Worm (Caenorhabditis elegans) whole organism, L4/young adult: ENCODE measurements around the gene swan-2.

ENCODE experiments used
- W03F9.2 ChIP-seq: fragments of 150-350 bp; optimal IDR thresholded peaks from 2 replicates; lab custom pipeline; 2014; ENCODE audit warnings: missing biosample characterization, missing genetic modification characterization
- dao-5 ChIP-seq: sonication (generic microtip); optimal IDR thresholded peaks from 2 replicates; lab custom pipeline; 2016; ENCODE audit warnings: missing genotype, missing genetic modification characterization, moderate library complexity, missing compliant biosample characterization
- him-1 ChIP-seq: sonication (generic microtip); optimal IDR thresholded peaks from 2 replicates; lab custom pipeline; 2016; ENCODE audit warnings: missing genotype, missing genetic modification reagents, missing genetic modification characterization, missing compliant biosample characterization

The swan-2 gene

DNA sequence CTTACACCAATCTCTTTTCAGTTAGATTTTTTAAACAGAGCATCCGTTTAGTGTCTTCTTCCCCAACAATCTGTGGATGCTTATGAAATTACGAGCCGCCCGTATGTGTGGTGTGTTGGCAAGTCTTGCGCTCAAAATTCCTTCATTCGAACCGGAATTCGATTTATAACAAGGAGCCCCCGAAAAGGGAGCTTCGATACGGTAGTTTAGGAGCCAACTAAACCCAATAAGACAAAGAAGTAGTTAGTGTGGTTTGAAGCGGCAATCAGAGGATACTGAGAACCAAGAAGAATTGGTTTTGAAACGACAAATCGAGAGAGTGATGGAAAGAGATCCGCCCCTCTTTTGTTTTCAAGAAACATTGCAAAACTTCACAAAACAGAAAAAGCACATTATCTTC is 8.2 kb upstream of the swan-2 start:
- TF ChIP-seq dao-5 (tag; lab: Kevin White, UChicago) (no peak), him-1 (no peak), W03F9.2 (tag; lab: Kevin White, UChicago) (no peak)

DNA sequence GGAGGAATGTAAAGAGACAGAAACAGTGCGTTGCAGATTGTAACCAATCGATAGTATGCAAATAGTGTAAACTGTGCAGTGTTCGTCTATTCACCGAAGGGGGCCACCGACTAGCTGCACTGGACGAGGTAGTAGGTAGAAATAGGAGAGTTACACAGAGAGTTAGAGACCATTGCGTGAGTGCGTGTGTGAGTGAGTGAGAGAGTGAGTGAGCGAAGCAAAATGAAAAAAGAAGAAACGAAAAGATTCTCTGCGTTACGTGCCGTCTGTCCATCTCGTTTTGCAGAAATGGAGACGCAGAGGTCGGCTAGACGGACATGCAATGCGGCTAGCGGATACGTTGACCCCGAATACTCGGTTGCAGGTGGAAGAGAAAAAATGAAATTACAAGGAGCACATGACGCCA is 4.4 kb upstream of the swan-2 start:
- TF ChIP-seq him-1 (no peak), dao-5 (tag; lab: Kevin White, UChicago) (no peak), W03F9.2 (tag; lab: Kevin White, UChicago) (no peak)

DNA sequence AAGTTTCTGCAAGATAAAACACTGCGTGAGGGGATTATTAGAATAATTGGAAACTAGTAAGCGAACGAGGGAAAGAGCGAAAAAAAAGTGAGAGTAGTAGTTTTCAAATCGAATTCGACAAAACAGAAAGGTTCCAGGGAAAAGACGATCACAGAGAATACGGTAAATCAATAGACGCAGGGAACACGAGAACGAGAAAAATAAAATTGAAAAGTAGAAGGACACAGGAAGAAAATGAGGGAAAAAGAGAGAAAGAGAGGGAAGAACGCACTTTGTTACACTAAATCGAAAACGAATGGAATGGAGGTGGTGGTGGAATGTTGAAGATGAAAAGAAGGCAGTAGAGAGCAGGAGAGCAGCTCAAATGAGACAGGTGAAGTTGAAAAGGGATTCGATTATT is 3.2 kb upstream of the swan-2 start, which contains the start of gene swan-1:
Gene swan-1 (minus strand): TSS at position 6 of the 400 bp plus-strand sequence.
- TF ChIP-seq dao-5 (tag; lab: Kevin White, UChicago) (no peak), W03F9.2 (tag; lab: Kevin White, UChicago) (no peak), him-1 (no peak)

DNA sequence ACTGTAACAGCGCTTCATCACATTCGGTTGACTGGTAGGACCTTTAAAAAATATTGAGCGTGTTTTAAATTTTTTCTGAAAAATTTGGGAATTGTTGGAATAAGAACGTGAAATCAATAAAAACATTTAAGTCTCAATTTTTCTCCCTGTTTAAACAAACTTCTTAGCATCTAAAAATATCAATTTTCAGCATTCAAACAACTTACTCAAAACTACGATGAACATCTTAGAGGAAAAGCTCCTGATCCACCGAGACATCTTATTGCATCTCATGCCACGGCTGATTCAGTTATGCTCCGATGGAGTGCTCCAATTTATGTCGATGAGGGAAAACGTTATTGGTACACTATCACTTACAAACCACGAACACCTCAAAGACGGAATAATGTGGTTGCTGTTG is 4.9 kb downstream of the swan-2 start:
- TF ChIP-seq W03F9.2 (tag; lab: Kevin White, UChicago), result no peak
- no peak for TF ChIP-seq dao-5 (tag; lab: Kevin White, UChicago)
- TF ChIP-seq him-1, result no peak

DNA sequence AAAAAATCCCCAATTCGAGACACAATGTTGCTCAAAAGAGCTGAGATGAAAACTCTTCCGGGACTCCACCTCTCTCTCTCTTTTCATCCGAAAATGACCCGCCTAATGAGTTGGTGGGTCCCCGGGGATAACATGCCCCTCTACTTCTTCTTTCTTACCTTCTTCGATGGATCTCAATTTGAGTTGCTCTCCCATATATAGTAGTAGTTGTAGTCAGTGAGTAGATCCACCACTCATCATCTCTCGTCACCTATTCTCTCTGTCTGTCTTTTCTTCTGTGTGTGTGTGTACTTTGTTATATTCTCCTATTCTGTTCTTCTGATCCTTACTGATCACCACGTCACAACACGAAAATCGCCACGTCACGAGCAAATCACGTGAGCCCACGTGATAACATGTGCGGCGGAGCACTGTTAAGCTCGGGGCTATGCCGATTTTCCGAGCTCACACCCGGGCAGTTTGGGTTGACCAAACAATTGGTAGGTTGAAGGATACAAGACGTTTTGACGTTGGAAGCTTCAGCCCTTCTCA is 7.8 kb downstream of the swan-2 start, which contains the start of gene twk-32:
Gene twk-32 (plus strand): TSS at position 396 of the 531 bp plus-strand sequence.
- TF ChIP-seq W03F9.2 (tag; lab: Kevin White, UChicago), result no peak

DNA sequence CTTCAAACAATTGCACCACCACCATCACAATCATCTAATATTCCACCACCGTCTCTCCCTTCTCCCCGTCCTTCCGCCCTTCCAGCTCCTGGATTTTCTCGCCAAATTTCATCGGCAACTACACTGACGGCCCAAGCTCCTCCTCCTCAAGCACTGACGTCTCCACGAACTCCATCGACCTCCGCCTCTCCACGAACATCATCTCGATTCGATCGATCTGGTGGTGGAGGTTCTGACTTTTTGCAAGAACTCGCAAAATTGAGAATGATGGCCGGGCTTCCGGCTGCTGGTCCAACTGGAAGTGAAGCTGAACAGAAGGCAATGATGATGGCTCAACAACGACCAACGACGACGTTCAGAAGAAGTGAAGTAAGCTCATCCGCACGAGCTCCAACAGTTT is 10.0 kb downstream of the swan-2 start:
- TF ChIP-seq dao-5 (tag; lab: Kevin White, UChicago) (no peak), him-1 (no peak), W03F9.2 (tag; lab: Kevin White, UChicago) (no peak)

DNA sequence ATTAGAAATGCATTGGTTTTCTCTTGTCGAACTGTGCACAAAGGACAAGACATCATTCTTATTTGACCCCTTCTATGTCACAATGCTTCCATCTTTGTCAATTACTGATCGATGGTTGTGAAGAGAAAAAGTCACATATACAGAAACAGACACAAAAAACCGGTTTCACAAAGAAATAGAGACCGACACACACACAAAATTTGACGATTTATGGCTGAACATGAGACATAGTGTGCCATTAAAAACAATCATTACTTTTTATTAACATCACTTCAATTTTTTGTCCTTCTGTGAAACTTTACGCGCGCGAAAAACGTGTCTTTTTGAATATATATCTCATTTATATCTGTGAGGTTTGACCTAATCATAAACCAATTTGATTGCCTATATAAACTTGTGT is 13.5 kb downstream of the swan-2 start:
- TF ChIP-seq dao-5 (tag; lab: Kevin White, UChicago) (no peak), him-1 (no peak), W03F9.2 (tag; lab: Kevin White, UChicago) (no peak)

DNA sequence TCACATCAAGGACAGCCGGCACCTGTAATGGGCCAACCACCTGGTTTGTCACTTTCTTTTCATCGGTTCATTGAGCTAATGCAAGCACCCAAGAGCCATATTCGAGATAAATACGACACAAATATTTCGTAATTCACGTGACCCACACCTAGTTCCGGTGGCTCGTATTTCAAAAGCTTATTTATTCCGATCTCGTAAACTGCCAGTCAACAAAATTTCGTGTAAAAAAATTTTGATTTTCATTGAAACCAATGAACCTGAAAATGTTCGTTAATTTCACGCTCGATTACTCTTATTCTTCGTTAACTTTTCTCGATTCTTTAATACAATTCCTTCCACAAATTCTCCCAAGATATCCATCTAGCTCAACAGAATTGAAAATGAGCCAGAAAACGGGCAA is 14.0 kb downstream of the swan-2 start:
- no peak for TF ChIP-seq him-1
- no peak for TF ChIP-seq dao-5 (tag; lab: Kevin White, UChicago)
- no peak for TF ChIP-seq W03F9.2 (tag; lab: Kevin White, UChicago)

DNA sequence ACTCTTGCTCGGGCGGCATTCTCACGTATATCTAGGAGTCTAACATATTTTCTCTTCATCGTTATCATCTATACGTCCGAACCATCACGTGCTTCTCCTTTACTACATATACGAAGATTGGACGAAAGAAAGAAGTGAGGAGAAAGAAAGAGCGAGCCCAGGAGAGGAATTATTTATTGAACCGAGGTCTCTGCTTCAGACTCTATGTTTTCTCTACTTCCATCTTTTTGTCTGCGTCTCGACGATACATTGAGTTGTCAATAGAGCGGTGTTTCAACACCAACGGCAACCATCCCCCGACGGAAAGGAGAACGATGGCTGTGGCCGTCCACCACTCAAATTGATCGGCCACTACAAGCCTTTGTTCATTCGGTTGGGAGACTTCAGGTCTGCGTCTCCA is 14.7 kb downstream of the swan-2 start:
- TF ChIP-seq W03F9.2 (tag; lab: Kevin White, UChicago), result peak; percentile 84
- TF ChIP-seq him-1, result peak; percentile 58
- TF ChIP-seq dao-5 (tag; lab: Kevin White, UChicago), result no peak

DNA sequence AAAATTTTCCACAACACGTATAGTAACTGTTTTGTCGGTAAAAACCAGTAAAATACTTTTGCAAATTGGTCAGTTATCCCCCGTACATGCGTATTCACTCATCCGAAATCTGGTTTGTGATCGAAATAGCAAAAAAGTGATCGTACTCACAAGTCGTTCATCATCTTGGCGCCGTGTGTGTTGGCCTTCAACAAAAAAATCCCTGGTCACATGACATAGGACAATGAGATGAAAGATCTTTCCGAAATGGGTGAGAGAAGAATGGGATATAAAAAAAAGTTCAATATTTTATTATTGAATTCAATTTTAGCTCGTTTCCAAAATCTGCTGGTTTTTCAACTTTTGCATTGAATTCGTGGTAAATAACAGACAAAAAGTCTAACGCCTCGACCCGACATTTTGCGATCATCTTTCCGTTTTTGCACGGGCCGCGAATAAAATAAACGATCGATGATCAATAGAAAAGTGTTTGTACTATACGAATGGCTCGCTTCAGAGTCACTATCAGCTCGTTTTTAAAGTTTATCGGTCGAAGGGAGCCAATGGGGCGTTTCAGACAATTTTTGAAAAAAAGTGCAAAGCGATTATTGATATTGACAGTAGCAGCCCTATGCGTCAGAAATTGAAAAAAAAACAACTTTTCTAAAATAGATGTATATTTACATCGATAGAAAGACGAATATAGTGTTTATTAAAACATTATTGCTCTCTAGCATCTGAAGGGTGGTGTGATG is 16.0 kb downstream of the swan-2 start:
- TF ChIP-seq him-1, result no peak
- no peak for TF ChIP-seq W03F9.2 (tag; lab: Kevin White, UChicago)
- TF ChIP-seq dao-5 (tag; lab: Kevin White, UChicago), result no peak

DNA sequence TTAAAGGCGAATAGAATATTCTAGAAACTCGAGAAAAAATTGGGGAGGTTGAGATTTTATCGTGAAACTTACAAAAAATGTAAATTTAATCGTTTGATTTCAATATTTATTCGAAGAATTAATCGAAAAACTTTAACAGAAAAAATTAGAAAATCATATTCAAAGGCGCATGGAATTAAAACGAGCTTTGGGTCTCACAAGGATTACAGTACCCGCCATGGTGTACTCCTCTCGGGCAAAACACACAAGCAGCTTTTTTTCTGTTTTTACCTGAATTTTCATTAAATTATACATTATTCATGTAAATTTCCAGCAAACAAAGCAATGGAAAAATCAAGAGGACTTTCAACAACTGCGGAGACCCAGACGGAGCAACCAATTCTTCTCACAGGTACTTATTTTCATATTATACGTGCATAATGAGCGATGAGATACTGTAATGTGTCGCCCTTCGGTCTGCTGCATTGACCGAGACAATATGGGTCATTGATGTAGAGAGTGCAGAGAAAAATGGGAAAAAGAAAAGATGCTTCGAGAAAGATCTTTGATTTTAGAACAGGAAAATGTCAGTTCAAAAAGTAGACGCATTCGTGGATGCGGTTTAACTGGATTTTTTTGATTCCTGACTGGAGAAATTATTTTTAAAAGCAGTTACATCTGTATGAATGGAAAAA is 16.7 kb downstream of the swan-2 start, which contains the start of the genes F53C11.4 and F53C11.5:
Gene F53C11.4 (minus strand): TSS at position 128 of the 674 bp plus-strand sequence.
Gene F53C11.5 (plus strand): TSS at position 325 of the 674 bp plus-strand sequence.
- TF ChIP-seq dao-5 (tag; lab: Kevin White, UChicago), result no peak
- TF ChIP-seq W03F9.2 (tag; lab: Kevin White, UChicago), result peak; percentile 3
- TF ChIP-seq him-1, result no peak

DNA sequence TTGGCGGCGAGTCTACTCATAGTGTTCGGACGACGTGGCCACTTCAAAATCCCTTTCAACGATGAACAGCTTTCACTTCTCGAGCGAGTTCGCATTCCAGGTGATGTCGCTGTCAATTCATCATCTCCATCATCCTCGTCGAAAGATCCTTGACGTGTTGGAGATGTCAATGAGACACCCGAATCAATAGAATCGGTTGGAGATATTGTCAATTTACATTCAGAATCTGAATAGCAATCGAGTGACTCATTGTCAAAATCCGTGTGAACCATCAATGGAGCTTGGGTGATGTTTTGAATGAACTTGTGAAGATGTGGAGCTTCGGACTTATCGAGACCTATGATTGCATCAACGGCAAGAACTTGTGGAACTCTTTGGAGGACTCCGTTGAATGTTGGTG is 18.3 kb downstream of the swan-2 start:
- TF ChIP-seq W03F9.2 (tag; lab: Kevin White, UChicago) (no peak), dao-5 (tag; lab: Kevin White, UChicago) (no peak), him-1 (no peak)

DNA sequence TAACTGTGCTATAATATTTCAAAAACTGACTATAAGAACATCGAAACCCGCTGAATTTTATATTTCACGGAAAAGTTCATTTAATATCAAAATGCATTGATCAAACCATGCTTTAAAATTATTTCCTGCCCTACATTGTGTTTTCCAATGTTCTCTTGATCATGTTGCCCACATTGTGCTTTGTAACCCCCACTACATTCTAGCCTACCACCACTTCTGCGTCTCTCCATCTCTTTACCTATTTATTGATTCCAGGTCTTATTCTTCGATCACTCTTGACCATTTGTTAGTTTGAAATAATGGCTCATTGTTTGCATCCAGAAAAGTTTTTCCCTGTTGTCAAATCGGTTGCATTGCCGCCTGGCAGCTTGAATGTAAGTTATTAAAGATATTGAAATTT is 21.9 kb downstream of the swan-2 start, which contains the start of gene decr-1.1:
Gene decr-1.1 (plus strand): TSS at position 210 of the 400 bp plus-strand sequence.
- no peak for TF ChIP-seq him-1
- TF ChIP-seq W03F9.2 (tag; lab: Kevin White, UChicago), result no peak
- no peak for TF ChIP-seq dao-5 (tag; lab: Kevin White, UChicago)

DNA sequence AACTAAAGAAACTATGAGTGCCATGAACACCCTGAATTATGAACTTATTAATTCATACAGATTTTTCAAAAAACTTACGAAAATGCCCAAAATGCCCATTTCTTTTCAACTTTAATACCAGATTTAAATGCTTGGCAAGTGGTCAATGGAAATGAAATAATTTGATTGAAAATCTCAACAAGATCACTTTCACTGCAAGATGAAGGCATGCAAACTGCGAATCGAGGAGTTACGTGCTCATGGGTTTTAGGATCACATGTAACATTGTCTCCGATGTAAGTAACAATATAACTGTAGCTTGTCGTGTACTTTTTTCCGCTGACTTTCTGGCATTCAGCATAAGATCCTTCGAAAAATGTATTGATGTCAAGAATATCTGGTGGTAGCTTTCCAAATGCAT is 23.2 kb downstream of the swan-2 start:
- TF ChIP-seq dao-5 (tag; lab: Kevin White, UChicago) (no peak), him-1 (no peak), W03F9.2 (tag; lab: Kevin White, UChicago) (no peak)
